Worm (Caenorhabditis elegans) whole organism, midembryonic: ENCODE results near the gene rps-25.

ENCODE experiments used
- T22C8.4 ChIP-seq: fragments of 200-800 bp; sonication (Bioruptor generic); IDR thresholded peaks from 2 replicates; pipeline ENCODE4 v1.3.6; 2022; ENCODE audit warnings: missing genetic modification characterization, missing compliant biosample characterization
- cog-1 ChIP-seq: sonication (generic microtip); optimal IDR thresholded peaks from 2 replicates; lab custom pipeline; 2016; ENCODE audit warnings: missing genetic modification characterization, missing compliant biosample characterization
- flt-1 ChIP-seq: fragments of 200-800 bp; sonication (Bioruptor generic); IDR thresholded peaks from 2 replicates; pipeline ENCODE4 v1.3.6; 2022; ENCODE audit warnings: missing genetic modification characterization, missing compliant biosample characterization
- klf-2 ChIP-seq: fragments of 200-800 bp; sonication (Bioruptor generic); conservative IDR thresholded peaks from 2 replicates; pipeline ENCODE4 v1.3.6; 2022; ENCODE audit warnings: missing genetic modification reagents, missing genetic modification characterization, missing compliant biosample characterization
- med-1 ChIP-seq: sonication (generic microtip); optimal IDR thresholded peaks from 2 replicates; lab custom pipeline; 2017; ENCODE audit warnings: missing genetic modification characterization, mild to moderate bottlenecking, missing compliant biosample characterization, antibody characterized with exemption, missing genetic modification reagents; ENCODE audit not compliant: insufficient read depth
- ref-1 ChIP-seq: fragments of 200-800 bp; sonication (Bioruptor generic); conservative IDR thresholded peaks from 2 replicates; pipeline ENCODE4 v1.3.6; 2022; ENCODE audit warnings: missing genetic modification reagents, missing genetic modification characterization, missing compliant biosample characterization
- tab-1 ChIP-seq: fragments of 200-800 bp; sonication (Bioruptor generic); IDR thresholded peaks from 2 replicates; pipeline ENCODE4 v1.3.6; 2022; ENCODE audit warnings: missing genetic modification characterization, missing compliant biosample characterization
- ztf-23 ChIP-seq: fragments of 200-800 bp; sonication (Bioruptor generic); IDR thresholded peaks from 2 replicates; pipeline ENCODE4 v1.3.6; 2022; ENCODE audit warnings: missing genetic modification reagents, missing genetic modification characterization, missing compliant biosample characterization
- ztf-29 ChIP-seq: fragments of 200-800 bp; sonication (Bioruptor generic); IDR thresholded peaks from 2 replicates; pipeline ENCODE4 v1.3.6; 2022; ENCODE audit warnings: missing genetic modification reagents, missing genetic modification characterization, missing compliant biosample characterization

Gene rps-25

DNA sequence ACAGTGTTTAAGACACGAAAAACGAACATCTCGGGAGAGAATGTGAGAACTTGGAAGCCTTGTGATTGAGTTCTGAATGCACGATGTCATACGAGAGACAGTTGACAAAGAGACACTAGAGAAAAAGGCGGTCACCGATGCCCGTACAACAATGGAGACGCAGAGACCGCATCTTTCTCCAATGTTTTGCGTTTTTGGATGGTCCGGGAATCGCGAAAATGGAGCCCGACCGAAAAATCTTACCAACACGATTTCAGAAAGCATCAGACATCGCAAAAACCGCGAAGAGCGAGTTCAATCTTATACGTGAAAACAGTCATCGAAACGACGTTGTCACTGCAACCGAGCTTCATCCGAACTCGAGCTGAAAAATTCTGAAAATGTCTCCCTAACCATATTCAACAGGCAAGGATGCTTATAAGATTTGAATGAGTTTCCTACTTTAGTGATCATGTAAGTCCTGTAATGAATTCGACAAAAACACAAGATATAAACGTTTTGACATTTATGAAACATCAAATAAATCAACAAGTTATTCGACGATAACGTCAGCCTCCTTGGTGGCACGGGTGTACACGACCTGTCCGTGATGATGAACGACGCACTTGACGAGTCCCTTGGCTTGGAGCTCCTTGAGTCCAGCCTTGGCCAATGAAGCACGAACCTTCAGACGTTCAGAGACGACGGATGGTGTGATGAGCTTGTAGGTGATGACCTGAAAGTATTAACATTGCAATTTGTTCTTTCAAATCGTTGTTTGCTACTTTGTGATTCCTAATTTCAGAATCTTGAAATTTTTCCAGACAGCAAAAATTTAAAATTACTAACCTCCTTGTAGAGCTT lies 582 bp downstream of the rps-25 start, which contains the start of gene inx-7:
inx-7 (minus strand) TSS at position 37 of the 843 bp plus-strand sequence.
- no peak for TF ChIP-seq tab-1 (GFP tag; lab: Robert Waterston, UW)
- no peak for TF ChIP-seq med-1 (GFP tag; lab: Kevin White, UChicago)
- no peak for TF ChIP-seq cog-1 (tag; lab: Kevin White, UChicago)
- no peak for TF ChIP-seq ztf-23
- no peak for TF ChIP-seq T22C8.4 (GFP tag; lab: Robert Waterston, UW)
- TF ChIP-seq klf-2, result no peak
- TF ChIP-seq ref-1, result no peak
- TF ChIP-seq ztf-29 (GFP tag; lab: Robert Waterston, UW), result no peak
- TF ChIP-seq flt-1, result no peak

- TF ChIP-seq ref-1, result no peak
- TF ChIP-seq ztf-29 (GFP tag; lab: Robert Waterston, UW), result no peak
- no peak for TF ChIP-seq cog-1 (tag; lab: Kevin White, UChicago)
- no peak for TF ChIP-seq T22C8.4 (GFP tag; lab: Robert Waterston, UW)
- TF ChIP-seq tab-1 (GFP tag; lab: Robert Waterston, UW), result no peak
- no peak for TF ChIP-seq med-1 (GFP tag; lab: Kevin White, UChicago)
- no peak for TF ChIP-seq ztf-23
- no peak for TF ChIP-seq klf-2
- TF ChIP-seq flt-1, result no peak
Observed at ce11 chrIV:5945455-5945854, 1.9 kb downstream of the rps-25 start.

DNA sequence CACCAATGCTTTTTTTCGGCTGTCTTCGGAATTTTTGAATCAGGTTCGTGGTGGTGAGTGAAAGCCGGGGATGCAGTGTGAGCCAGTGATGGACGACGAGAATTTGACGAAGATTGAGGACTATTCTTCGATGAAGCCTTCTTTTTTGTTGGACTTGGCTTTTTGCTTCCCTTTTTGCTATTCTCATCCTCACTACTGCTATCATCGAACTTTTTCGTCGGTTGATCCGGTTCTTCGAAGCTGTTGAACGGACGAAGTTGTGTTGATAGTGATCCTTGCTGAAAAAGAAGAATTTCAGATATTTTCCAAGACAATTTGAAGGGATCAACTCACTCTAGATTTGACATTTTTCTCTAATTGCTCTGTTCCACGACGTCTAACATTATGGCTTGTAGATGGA lies 3.2 kb downstream of the rps-25 start:
- TF ChIP-seq ztf-29 (GFP tag; lab: Robert Waterston, UW), result no peak
- no peak for TF ChIP-seq flt-1
- no peak for TF ChIP-seq T22C8.4 (GFP tag; lab: Robert Waterston, UW)
- no peak for TF ChIP-seq klf-2
- TF ChIP-seq ref-1, result no peak
- no peak for TF ChIP-seq ztf-23
- TF ChIP-seq med-1 (GFP tag; lab: Kevin White, UChicago), result no peak
- no peak for TF ChIP-seq cog-1 (tag; lab: Kevin White, UChicago)
- no peak for TF ChIP-seq tab-1 (GFP tag; lab: Robert Waterston, UW)

DNA sequence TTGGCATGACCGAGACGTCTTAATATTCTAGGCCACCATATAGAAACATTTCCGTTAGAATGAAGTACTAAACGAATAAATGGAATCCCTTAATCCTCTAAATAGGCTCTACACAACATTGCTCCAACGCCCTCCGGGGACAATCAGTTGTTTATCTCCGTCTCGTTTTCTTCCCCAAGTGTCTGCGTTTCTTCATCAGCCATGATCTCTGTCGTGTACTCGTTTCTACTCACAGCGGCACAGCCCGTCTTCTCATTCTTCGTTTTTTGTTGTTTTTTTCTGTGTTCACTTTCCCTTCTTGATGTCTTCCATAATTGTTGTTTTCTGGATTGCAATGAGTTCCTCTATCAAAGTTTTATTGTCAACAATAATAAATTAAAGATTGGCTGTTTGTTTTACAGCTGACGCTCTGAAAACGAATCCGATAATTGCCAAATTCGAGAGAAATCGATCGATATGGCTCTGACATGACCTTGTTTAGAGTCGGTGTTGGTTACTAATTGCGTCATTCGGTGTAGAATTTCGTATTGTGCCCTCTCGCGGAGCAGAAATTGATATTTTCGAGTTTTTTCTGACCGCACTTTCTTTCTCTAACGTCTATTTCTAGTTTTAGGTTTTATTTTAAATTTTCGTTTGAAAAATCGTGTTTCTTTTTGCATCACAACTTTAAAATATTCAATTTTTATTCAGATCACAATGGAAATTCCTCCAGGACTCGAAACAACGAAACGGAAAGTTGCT lies 6.0 kb downstream of the rps-25 start, which contains the start of gene pfkb-1.2:
pfkb-1.2 (plus strand) TSS at position 691 of the 741 bp plus-strand sequence.
- TF ChIP-seq klf-2 (no peak), T22C8.4 (GFP tag; lab: Robert Waterston, UW) (no peak), cog-1 (tag; lab: Kevin White, UChicago) (no peak), tab-1 (GFP tag; lab: Robert Waterston, UW) (no peak), ref-1 (no peak), flt-1 (no peak), ztf-29 (GFP tag; lab: Robert Waterston, UW) (no peak), ztf-23 (no peak), med-1 (GFP tag; lab: Kevin White, UChicago) (no peak)

ce11 chrIV:5940608-5941007 lies 6.8 kb downstream of the rps-25 start:
- TF ChIP-seq cog-1 (tag; lab: Kevin White, UChicago), result no peak
- no peak for TF ChIP-seq ref-1
- no peak for TF ChIP-seq ztf-23
- TF ChIP-seq ztf-29 (GFP tag; lab: Robert Waterston, UW), result no peak
- TF ChIP-seq flt-1, result no peak

DNA sequence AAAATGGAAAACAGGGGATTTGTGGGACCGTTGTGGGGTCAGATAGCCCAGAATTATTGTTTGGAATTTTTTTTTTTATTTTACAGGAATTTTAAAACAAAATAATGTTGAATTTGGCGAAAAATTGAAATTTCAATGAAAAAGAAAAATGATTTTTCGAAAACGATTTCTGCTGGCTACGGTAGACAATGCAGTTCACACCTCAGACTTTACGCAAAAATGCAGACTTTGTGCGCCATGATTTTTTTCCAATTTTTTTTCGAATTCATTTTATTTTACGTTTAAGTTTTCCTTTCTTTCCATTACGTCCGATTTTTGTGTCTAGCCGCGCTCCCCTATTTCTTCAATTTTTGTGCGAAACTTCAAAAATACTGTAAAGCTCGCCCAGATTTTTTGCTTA lies 7.5 kb downstream of the rps-25 start:
- TF ChIP-seq klf-2 (no peak), ref-1 (no peak), ztf-29 (GFP tag; lab: Robert Waterston, UW) (no peak), tab-1 (GFP tag; lab: Robert Waterston, UW) (no peak), flt-1 (no peak), med-1 (GFP tag; lab: Kevin White, UChicago) (no peak), cog-1 (tag; lab: Kevin White, UChicago) (no peak), T22C8.4 (GFP tag; lab: Robert Waterston, UW) (no peak), ztf-23 (no peak)

DNA sequence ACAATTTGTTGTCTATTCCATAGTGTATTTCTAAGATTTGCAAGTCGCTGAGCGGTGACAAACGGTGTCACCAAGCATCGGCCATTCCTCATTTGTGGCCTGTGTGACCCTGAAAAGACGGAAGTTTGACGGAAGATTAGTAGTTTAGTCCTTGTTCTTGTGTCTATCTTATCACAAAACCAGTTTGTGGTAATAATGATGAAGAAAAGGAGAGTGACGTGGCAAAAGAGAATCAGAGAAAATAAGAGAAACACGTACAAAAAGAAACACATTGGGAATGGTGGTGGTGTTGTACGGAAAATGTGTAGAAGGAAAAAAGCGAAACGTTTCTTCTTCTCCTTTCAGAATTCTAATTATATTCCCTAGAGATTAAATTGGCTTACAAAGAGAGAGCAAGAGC lies 8.3 kb downstream of the rps-25 start, which contains the start of gene mcu-1:
mcu-1 (minus strand) TSS at position 109 of the 400 bp plus-strand sequence.
- TF ChIP-seq ref-1, result no peak
- no peak for TF ChIP-seq ztf-29 (GFP tag; lab: Robert Waterston, UW)
- no peak for TF ChIP-seq med-1 (GFP tag; lab: Kevin White, UChicago)
- no peak for TF ChIP-seq T22C8.4 (GFP tag; lab: Robert Waterston, UW)
- no peak for TF ChIP-seq ztf-23
- TF ChIP-seq klf-2, result no peak
- no peak for TF ChIP-seq flt-1
- no peak for TF ChIP-seq tab-1 (GFP tag; lab: Robert Waterston, UW)
- no peak for TF ChIP-seq cog-1 (tag; lab: Kevin White, UChicago)

DNA sequence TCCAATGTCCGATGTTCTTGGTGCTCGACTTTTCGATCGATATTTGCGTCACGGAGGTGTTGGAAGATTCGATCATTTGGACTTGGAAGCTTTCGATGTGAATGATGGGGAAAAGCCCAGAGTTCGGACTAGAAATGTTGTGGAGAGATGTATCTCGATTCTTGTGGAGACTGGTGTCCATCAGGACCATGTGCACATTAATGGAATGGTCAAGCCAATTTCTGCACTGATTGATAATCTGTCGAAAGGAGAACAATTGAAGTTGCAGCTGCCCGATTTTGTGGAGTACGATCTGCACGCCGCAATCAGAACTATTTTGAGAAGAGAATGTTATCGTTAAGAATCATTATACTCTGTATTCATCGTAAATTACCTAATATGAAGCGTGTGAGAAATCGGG lies 10.3 kb downstream of the rps-25 start:
- TF ChIP-seq ref-1 (no peak), med-1 (GFP tag; lab: Kevin White, UChicago) (no peak), cog-1 (tag; lab: Kevin White, UChicago) (no peak), flt-1 (no peak), T22C8.4 (GFP tag; lab: Robert Waterston, UW) (no peak), klf-2 (no peak), tab-1 (GFP tag; lab: Robert Waterston, UW) (no peak), ztf-23 (no peak), ztf-29 (GFP tag; lab: Robert Waterston, UW) (no peak)

ce11 chrIV:5934046-5934445 lies 13.4 kb downstream of the rps-25 start, which contains the start of gene H32C10.1:
Gene H32C10.1 (plus strand): TSS chrIV:5934346.
- TF ChIP-seq klf-2 (no peak), ztf-29 (GFP tag; lab: Robert Waterston, UW) (no peak), T22C8.4 (GFP tag; lab: Robert Waterston, UW) (no peak), tab-1 (GFP tag; lab: Robert Waterston, UW) (no peak), flt-1 (no peak), cog-1 (tag; lab: Kevin White, UChicago) (no peak), ztf-23 (no peak), med-1 (GFP tag; lab: Kevin White, UChicago) (no peak), ref-1 (no peak)
